Fruit fly (Drosophila melanogaster) whole organism, embryonic: Measurements from ENCODE around the gene Tango5.

Experiments used
- CG15514 ChIP-seq: fragments of 200-800 bp; sonication (Bioruptor generic); optimal IDR thresholded peaks from 3 replicates; lab custom pipeline; 2017; ENCODE audit warnings: missing biosample characterization, missing genetic modification characterization, mild to moderate bottlenecking, moderate library complexity, missing genetic modification reagents
- CG3281 ChIP-seq: fragments of 200-800 bp; sonication (Bioruptor generic); optimal IDR thresholded peaks from 3 replicates; lab custom pipeline; 2017; ENCODE audit warnings: missing biosample characterization, mild to moderate bottlenecking, missing genetic modification characterization
- CG4730 ChIP-seq: fragments of 200-800 bp; sonication (Bioruptor generic); IDR thresholded peaks from 2 replicates; pipeline ENCODE4 v1.3.6; 2022; ENCODE audit warnings: missing biosample characterization, missing genetic modification characterization
- Hsf ChIP-seq: fragments of 200-800 bp; sonication (Bioruptor generic); optimal IDR thresholded peaks from 3 replicates; lab custom pipeline; 2016; ENCODE audit warnings: missing biosample characterization, missing genetic modification characterization
- Lpt ChIP-seq: fragments of >200 bp; optimal IDR thresholded peaks from 2 replicates; lab custom pipeline; 2018; ENCODE audit warnings: missing biosample characterization, missing genetic modification characterization
- Nf-YA ChIP-seq: fragments of 200-800 bp; sonication (Bioruptor generic); IDR thresholded peaks from 2 replicates; pipeline ENCODE4 v1.3.6; 2022; ENCODE audit warnings: missing biosample characterization, missing genetic modification characterization
- exex ChIP-seq: fragments of 200-800 bp; sonication (Bioruptor generic); optimal IDR thresholded peaks from 4 replicates; lab custom pipeline; 2018; ENCODE audit warnings: missing biosample characterization, mild to moderate bottlenecking, missing genetic modification characterization, moderate library complexity
- phol ChIP-seq: fragments of 200-800 bp; sonication (Bioruptor generic); optimal IDR thresholded peaks from 3 replicates; lab custom pipeline; 2018; ENCODE audit warnings: missing biosample characterization, mild to moderate bottlenecking, missing genetic modification characterization, moderate library complexity

DNA sequence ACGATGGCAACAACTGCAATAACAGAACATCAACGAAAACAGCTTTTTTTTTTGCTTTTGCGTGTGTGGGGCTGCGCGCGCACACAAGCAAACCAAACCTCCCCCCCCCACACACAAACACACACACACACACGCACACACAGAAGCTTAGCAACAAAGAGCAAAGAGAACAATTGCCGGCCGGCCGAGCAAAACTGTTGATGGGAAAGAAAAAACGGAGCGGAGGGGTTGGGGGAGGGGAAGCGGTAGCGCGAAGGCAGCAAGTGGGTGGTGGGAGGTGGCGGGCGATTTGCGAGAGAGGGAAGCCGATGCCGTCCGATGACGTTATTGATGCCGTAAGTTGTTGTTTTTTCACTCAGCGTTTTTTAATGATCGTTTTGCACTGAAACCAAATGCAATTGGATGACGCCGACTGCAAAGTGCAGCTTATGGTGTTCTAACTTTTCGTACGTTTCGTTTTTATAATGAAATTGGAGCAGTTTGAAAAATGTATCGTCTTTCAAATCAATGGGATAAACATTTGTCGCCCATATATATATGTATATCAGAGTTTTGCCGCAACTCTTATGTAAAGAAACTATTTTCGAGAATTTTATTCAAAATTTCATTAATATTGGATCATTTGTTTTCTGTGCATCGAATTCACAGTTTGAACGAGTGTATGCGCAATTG, 28.4 kb downstream of the Tango5 start:
- TF ChIP-seq exex (tag; lab: Kevin White, UChicago): no peak
- no peak for TF ChIP-seq CG15514 (GFP tag; lab: Kevin White, UChicago)
- no peak for TF ChIP-seq Lpt (GFP tag; lab: Kevin White, UChicago)
- TF ChIP-seq phol (tag; lab: Kevin White, UChicago): no peak
- TF ChIP-seq CG3281 (GFP tag; lab: Kevin White, UChicago): no peak
- TF ChIP-seq CG4730 (GFP tag; lab: Robert Waterston, UW): no peak
- no peak for TF ChIP-seq Hsf (GFP tag; lab: Kevin White, UChicago)
- TF ChIP-seq Nf-YA (GFP tag; lab: Robert Waterston, UW): no peak
